Fruit fly (Drosophila melanogaster): ENCODE data around the gene Dpy-30L2.

DNA sequence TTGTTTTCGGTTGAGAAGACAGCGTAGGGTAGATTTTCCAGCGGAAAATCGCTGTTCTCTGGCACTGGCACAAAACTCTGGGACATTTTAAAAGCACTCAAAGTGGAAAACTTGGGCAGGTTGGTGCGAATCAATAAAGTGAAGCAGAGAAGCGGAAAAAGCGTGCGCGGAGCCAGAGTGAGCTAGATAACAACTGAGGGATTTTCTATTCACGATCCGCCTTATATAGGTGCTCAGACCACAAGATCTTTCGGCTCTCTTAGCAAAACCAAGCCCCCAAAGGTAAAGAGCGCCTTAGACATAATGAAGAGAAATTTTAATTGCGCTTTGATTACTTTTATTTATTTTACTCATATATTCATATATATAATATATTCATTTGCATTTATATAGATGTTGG lies 26.2 kb upstream of the Dpy-30L2 start, which contains the start of gene Faa:
- TF ChIP-seq Mnt (GFP tag; optimal IDR thresholded peaks at IDR 0.05) (no peak), cnc (optimal IDR thresholded peaks at IDR 0.05) (no peak), CG11617 (GFP tag; optimal IDR thresholded peaks at IDR 0.05) (no peak), tj (GFP tag; optimal IDR thresholded peaks at IDR 0.05) (no peak), CG5204 (GFP tag; optimal IDR thresholded peaks at IDR 0.05) (no peak), Crg-1 (GFP tag; optimal IDR thresholded peaks at IDR 0.05) (no peak)

Measured in whole organism, adult.